Worm (Caenorhabditis elegans) whole organism, dauer: Measurements from ENCODE around the gene scd-2.

Experiments used
- unc-62 ChIP-seq: sonication (generic microtip); optimal IDR thresholded peaks from 2 replicates; lab custom pipeline; 2017; ENCODE audit warnings: missing biosample characterization, missing genetic modification reagents, missing genetic modification characterization

The scd-2 gene

DNA sequence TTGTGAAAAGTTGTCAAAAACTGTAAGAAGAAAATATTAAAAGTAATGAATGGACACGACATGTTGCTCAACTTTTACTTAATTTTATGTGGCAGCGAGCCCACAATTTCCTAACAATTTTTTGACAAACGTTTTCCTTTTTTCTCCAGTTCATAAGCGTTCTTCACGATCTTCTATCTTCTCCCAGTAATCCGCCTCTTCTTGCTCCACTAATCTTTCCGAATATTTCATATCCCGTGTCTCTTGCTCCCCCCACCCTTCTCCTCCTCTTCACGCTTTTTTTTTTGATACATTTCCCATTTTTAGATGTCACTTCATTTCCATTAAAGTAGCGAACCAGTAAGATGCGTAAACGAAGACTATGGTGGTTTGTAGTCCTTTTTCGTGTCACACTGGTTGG is at the start of gene scd-2:
scd-2 (plus strand) TSS at position 301 of the 400 bp plus-strand sequence.
- no peak for TF ChIP-seq unc-62 (GFP tag; lab: Kevin White, UChicago)

DNA sequence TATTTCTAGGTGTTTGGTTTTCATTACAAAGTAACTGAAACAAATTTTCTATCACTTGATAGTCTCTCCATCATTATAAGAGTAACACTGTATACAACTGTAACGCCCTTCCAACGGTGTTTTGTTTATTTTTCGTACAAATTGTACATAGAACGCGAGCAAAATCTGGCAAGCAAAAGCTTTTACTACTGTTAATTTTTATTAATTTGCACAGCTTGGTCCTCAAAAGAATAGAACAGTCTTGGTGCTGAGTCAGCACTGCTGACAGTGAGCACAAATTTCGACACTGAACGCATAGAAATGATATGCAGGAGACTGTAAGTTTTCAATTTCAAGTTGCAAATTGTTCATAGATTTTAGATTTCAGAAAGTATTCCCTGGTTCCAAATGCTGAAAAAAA is 42.7 kb upstream of the scd-2 start, which contains the start of gene ZK1055.2:
ZK1055.2 (plus strand) TSS at position 301 of the 400 bp plus-strand sequence.
- no peak for TF ChIP-seq unc-62 (GFP tag; lab: Kevin White, UChicago)

DNA sequence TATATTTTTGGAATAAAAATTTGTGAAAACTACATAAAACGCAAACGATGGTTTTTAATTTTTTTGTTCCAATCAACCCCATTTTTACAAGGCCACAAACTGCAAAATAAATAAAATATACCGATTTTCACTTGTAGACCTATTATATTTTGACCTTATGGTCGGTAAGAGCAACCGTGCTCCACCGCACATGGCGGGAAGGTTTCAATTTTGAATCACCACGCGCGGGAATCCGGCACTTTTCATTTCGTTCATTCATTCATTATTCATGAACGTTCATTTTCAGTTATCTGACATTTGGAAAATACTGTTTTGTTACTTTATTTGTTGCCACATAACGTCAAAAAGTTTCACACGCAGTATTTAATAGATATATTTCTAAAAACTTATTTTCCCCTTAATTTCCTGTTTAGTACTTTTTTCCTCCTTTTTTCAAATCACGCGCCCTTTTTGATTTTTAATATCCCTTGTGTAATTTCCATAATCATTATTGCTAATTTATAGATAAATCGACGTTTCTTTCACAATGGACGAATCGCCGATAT is 39.3 kb upstream of the scd-2 start, which contains the start of gene hcp-1:
hcp-1 (plus strand) TSS at position 495 of the 545 bp plus-strand sequence.
- no peak for TF ChIP-seq unc-62 (GFP tag; lab: Kevin White, UChicago)

DNA sequence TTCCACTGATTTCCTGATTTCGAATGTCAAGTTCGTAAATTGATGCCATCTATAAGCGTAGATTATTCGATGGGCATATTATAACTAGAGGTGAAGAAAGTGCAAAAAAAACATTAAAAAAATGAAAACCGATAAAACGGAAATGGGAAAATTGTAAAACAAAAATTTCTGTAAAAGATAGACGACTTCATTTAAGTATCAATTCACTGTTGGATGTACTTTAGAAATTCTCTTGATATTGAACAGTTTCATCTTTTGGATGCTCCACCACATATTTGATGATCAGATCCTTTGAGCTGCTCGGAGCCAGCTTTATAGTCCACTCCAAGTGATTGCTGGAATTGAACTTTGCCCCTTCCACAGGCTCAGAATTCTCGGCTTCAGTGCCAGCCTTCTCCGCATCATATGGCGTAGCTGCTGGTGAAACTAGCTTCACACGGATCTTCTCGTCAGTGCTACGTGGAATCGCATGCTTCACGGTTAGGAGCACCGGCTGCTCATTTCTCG is 30.4 kb upstream of the scd-2 start, which contains the start of gene ZK1055.6:
ZK1055.6 (minus strand) TSS at position 51 of the 507 bp plus-strand sequence.
- no peak for TF ChIP-seq unc-62 (GFP tag; lab: Kevin White, UChicago)

DNA sequence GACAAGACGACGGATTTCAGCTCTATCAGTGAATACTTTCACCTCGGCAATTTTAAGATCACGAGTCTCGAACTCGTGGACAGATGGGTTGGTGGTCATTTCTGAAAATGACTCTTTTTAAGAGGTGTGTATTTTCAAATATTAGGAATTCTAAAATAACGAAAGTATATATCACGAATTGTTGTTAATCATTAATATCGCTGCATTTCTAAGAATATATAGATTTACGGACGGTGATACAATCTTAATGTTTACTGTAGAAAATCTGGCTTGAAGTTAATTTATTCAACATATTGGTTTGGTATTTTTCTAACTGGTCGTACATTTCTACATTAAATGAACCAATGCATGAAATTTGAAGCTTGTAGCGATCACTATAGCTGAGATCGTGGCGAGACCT is 27.8 kb upstream of the scd-2 start, which contains the start of gene ZK1055.7:
ZK1055.7 (minus strand) TSS at position 101 of the 400 bp plus-strand sequence.
- no peak for TF ChIP-seq unc-62 (GFP tag; lab: Kevin White, UChicago)

DNA sequence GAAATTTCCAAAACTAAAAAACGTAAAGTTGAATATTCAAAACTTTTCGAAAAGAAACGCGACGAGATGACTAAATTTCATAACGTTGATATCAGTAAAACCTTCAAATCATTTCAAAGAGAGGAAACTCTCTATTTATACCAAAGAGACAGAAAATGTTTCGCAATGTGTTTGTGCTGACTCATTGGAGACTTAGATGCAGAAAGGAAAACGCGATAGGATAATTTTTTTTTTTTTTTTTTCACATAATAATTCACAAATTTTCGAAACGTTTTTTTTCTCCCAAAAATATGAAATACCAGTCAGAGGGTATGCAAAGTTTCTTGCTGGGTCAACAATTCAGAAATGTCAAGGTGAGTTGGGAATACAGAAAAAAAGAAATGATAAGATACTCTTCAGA is 26.8 kb upstream of the scd-2 start:
- no peak for TF ChIP-seq unc-62 (GFP tag; lab: Kevin White, UChicago)

DNA sequence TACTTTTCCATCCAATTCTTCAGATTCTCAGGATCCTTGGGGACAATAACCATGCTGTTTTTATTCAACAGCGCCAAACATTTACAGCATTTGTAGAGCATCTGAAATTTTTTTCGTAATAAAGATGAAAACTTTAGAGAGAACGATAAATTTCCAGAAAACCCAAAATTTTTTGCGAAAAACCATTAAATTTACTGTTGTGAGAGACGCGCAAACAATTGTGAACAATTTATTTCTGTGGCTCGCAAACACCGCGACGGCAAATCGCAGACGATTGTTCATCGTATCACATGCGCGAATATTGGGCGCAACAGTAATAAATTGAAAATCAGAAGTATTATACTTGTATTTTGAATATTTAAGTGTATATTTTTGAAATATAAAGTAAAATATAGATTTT is 22.0 kb upstream of the scd-2 start, which contains the start of gene gon-14:
gon-14 (minus strand) TSS at position 101 of the 400 bp plus-strand sequence.
- TF ChIP-seq unc-62 (GFP tag; lab: Kevin White, UChicago): no peak

DNA sequence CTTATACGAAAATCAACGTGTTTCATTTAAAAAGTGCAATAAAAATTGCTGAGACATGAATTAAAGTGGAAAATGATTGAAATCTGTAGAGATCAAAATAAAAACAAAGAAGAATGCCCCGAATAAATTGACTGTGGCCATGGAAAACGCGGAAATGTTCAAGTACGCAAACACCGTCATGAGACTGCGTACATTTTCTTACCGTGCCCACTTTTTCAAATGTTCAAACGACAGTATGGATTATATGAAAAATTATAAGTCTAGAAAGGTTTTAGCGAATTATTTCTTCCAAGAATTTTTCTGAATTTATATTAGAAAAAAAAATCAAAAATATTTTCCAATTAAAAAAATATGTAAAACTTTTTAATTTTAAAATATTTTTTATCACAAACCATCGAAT is 21.5 kb upstream of the scd-2 start:
- TF ChIP-seq unc-62 (GFP tag; lab: Kevin White, UChicago): no peak

DNA sequence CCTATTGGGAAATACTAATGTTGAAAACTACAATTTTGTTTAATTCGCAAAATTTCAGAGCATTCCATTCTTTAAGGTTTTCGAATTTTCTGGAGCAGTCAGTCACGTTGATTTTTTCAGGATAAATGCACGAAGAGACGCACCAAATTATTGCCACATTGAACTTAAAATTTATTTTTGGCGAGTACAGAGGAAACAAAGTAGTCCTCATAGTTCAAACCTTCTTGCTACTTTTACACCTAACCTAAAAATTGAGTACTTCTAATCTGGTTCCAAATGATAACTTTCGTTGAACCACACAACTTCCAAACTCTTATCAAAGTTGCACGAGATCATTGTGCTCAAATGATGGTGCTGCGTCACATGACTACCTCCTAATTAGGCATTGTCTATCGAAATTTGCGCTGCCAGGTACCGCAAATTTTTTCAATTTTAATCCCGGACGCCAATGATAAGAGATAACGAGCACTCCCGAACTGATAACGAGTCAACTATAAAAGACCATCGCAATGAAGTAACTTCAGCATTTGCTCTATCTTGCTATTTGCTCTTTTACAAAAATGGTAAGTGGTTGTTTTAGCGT is 18.8 kb upstream of the scd-2 start, which contains the start of gene cpr-4:
cpr-4 (plus strand) TSS at position 523 of the 583 bp plus-strand sequence.
- no peak for TF ChIP-seq unc-62 (GFP tag; lab: Kevin White, UChicago)

DNA sequence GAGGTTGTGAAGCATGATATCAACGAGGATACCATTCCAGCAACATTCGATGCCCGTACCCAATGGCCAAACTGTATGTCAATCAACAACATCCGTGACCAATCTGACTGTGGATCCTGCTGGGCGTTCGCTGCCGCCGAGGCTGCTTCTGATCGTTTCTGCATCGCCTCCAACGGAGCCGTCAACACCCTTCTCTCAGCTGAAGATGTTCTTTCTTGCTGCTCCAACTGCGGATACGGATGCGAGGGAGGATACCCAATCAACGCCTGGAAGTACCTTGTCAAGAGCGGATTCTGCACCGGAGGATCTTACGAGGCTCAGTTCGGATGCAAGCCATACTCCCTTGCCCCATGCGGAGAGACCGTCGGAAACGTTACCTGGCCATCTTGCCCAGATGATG is 18.1 kb upstream of the scd-2 start:
- TF ChIP-seq unc-62 (GFP tag; lab: Kevin White, UChicago): no peak

DNA sequence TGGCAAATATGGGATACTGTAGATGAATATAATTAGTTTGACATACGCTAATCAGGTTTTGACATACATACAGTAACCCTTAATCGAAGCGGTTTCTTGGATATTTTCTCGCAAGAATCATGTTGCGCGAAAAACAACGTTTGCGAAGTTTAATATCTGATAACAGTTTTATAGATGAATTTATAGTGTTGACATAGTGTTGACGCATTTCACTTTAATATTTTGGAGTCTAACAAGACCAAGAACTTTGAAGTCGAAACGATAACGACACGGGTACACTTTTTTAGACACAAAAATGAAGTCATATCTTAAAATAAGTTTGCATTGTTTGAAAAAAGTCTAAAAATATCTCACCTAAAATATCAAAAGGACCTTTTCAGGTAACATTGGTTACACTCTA is 16.7 kb upstream of the scd-2 start:
- no peak for TF ChIP-seq unc-62 (GFP tag; lab: Kevin White, UChicago)

DNA sequence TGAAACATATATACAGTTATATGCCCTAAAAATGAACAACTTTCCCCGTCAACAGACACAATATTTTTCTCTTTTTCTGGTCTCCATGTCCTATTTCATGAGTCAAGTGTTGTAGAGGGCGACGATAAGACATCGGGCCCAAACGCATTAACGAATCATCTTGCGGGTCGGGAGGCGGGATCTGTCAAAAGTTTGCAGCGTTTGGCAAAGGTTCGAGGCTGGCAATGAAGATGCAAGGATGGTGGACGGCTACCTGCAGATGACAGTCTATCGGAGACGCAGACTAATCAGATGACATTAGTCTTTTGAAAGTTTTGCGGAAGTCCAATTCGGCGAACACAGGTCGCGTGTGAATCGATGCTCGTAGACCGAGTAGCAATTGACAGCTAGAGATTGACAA is 12.2 kb upstream of the scd-2 start:
- TF ChIP-seq unc-62 (GFP tag; lab: Kevin White, UChicago): no peak

DNA sequence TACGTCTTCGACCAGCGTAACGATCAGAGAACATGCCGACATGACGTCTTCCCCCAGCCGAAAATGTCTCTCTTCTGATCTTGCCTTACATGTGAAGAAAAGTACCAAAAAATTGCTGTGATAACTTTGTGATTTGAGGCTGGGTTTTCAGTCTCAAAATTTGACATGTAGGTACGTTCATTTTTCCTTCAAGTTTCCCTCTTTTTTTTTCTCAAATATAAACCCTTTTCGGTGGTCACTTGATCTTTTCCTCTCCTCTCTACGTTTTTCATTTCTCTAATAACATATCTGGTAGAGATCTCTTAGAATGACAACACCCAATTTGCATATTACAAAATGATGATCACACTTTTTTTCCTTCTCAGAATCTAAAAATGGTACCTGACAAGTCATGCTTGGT is 11.1 kb upstream of the scd-2 start, which contains the start of gene nhr-37:
nhr-37 (plus strand) TSS at position 301 of the 400 bp plus-strand sequence.
- no peak for TF ChIP-seq unc-62 (GFP tag; lab: Kevin White, UChicago)

DNA sequence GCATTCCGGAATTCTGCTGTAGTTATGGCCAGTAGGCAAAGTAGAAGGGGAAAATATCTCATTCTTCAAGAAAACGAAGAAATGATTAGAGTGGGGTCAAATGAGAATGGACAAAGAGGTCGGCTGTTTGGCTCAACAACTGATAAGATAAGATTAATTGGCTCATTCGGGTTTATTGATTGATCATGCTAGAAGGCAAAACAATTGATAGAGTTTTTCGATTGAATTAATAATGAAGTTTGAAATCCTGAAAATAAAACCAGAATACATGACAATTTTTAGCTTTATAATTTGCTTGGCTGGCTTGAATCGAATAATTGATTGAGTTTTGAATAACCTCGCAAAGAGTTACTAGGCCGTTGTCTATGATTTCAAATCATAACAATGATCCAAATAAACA is 6.8 kb upstream of the scd-2 start, which contains the start of gene ppt-1:
ppt-1 (minus strand) TSS at position 101 of the 400 bp plus-strand sequence.
- no peak for TF ChIP-seq unc-62 (GFP tag; lab: Kevin White, UChicago)

DNA sequence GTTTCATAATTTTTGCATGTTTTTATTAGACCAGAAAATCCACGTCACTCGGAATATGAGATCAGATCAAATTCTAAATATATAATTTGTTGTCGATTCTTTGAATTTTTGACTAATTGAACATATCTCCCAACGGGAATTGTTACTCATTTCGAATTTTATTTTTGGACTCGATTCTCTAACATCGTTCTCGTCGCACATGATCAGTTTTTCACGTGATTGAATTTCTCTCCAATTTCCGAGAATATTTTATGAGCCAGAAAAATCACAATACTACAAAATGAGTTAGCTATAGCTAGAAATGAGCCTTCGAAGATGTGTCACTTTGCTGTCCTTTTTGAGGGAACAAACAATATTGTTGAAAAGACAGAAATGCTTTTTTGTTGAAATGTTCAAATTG is 2.3 kb upstream of the scd-2 start:
- TF ChIP-seq unc-62 (GFP tag; lab: Kevin White, UChicago): no peak

DNA sequence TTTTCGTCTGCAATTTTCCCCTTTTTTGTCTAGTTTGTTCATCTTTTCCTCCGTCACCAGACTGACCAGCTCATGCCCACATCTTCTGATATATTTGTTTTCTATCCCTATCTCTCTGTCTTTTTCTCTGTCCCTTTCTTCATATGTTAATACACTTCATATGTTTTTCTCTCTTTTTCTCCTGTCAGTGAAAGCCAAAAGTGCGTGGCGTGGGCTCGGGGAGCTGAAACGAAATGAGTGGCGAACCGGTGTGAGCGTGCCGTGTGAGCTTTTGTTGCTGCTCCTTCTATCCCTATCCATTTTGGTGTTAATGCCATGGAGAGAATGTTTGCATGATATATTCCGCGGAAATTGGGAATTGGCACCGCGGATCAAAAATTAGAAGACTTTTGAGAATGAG is 1.2 kb upstream of the scd-2 start:
- no peak for TF ChIP-seq unc-62 (GFP tag; lab: Kevin White, UChicago)
